Comparison of ENCODE assay signal across 2 fruit fly cellular contexts in the genomic region with DNA sequence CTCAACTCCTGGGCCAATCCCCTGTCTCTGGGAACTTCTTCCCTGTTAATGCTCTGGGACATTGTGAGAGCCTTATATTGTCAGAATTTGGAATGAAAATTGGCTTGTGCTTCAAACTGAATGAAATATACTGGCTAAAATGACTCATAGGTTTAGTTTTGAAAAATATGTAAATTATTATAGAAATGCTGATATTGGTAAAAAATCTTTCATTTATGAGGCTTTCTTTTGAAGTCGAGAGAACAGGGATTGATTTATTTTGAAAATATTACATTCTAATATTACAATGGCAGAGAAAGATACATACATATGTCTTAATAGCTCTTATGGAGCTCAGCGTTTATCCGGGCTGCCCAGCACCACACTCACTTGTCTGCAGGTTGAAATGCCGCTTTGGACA.
A peak's percentile ranks its signal among the peaks of the same experiment; 100 is the strongest.
TF ChIP-seq lines count a peak whose summit lies in the region.

CG15258 (minus strand) TSS at position 101 of the 400 bp plus-strand sequence.

- no peak for TF ChIP-seq CTCF in whole organism, embryonic (GFP tag; optimal IDR thresholded peaks at IDR 0.05; lab: Kevin White, UChicago)

TF ChIP-seq in whole organism, embryonic, 481 proteins besides CTCF, POLR2A, EP300 and RAD21:
- no peak for TF ChIP-seq CG11560 (tag; IDR thresholded peaks at IDR 0.05; lab: Robert Waterston, UW)
- peak; percentile 14 for TF ChIP-seq Ets65A (GFP tag; lab: Kevin White, UChicago)

TF ChIP-seq in whole organism, prepupa, 60 proteins besides CTCF, POLR2A, EP300 and RAD21:
- TF ChIP-seq achi (GFP tag; optimal IDR thresholded peaks at IDR 0.05; lab: Kevin White, UChicago) (no peak), svp (GFP tag; lab: Kevin White, UChicago) (peak; percentile 20), Sox15 (GFP tag; optimal IDR thresholded peaks at IDR 0.05; lab: Kevin White, UChicago) (no peak), CG10669 (GFP tag; optimal IDR thresholded peaks at IDR 0.05; lab: Kevin White, UChicago) (no peak)
